Worm (Caenorhabditis elegans) whole organism, L1 larva: Measurements from ENCODE around the gene mtss-1.
A peak's percentile ranks its signal among the peaks of the same experiment; 100 is the strongest.

Experiments used
- C04F5.9 ChIP-seq: sonication (generic microtip); optimal IDR thresholded peaks from 2 replicates; lab custom pipeline; 2016; ENCODE audit warnings: missing genetic modification characterization, missing compliant biosample characterization
- C34B4.2 ChIP-seq: sonication (generic microtip); optimal IDR thresholded peaks from 2 replicates; lab custom pipeline; 2017; ENCODE audit warnings: mild to moderate bottlenecking, missing genetic modification characterization, missing compliant biosample characterization
- F16B12.6 ChIP-seq: fragments of 150-350 bp; optimal IDR thresholded peaks from 2 replicates; lab custom pipeline; 2014; ENCODE audit warnings: missing biosample characterization, missing genetic modification characterization
- aha-1 ChIP-seq: fragments of 150-350 bp; optimal IDR thresholded peaks from 2 replicates; lab custom pipeline; 2014; ENCODE audit warnings: missing biosample characterization, missing genetic modification characterization
- ama-1 ChIP-seq: fragments of 150-350 bp; optimal IDR thresholded peaks from 2 replicates; lab custom pipeline; 2014
- blmp-1 ChIP-seq: fragments of 150-350 bp; optimal IDR thresholded peaks from 2 replicates; lab custom pipeline; 2014; ENCODE audit warnings: missing biosample characterization, missing genetic modification characterization
- ceh-88 ChIP-seq: fragments of 200-800 bp; sonication (Bioruptor generic); IDR thresholded peaks from 2 replicates; pipeline ENCODE4 v1.3.6; 2022; ENCODE audit warnings: missing genetic modification characterization, missing compliant biosample characterization
- dsc-1 ChIP-seq: sonication (generic microtip); optimal IDR thresholded peaks from 2 replicates; lab custom pipeline; 2016; ENCODE audit warnings: mild to moderate bottlenecking, missing genetic modification characterization, missing compliant biosample characterization
- efl-1 ChIP-seq, 4 experiments: fragments of 150-350 bp; optimal IDR thresholded peaks in 3 of 4; peaks in 1 of 4; 1 replicate in 1 of 4; 2 replicates in 3 of 4; lab custom pipeline; 2014; ENCODE audit warnings: missing biosample characterization in 2 of 4, missing genetic modification characterization in 2 of 4, missing genetic modification reagents in 2 of 4
- elt-2 ChIP-seq: sonication (generic microtip); optimal IDR thresholded peaks from 2 replicates; lab custom pipeline; 2016; ENCODE audit warnings: missing genetic modification characterization, mild to moderate bottlenecking, inconsistent platforms, missing compliant biosample characterization, missing genetic modification reagents
- elt-3 ChIP-seq, 6 experiments: fragments of 150-350 bp in 1 of 6; sonication (generic microtip); optimal IDR thresholded peaks; 2 replicates each; lab custom pipeline; 2017 to 2018; ENCODE audit warnings: missing biosample characterization in 6 of 6, missing genetic modification characterization in 6 of 6, inconsistent platforms in 1 of 6
- ets-5 ChIP-seq: fragments of 200-800 bp; sonication (Bioruptor generic); IDR thresholded peaks from 2 replicates; pipeline ENCODE4 v1.3.6; 2022; ENCODE audit warnings: missing genetic modification characterization, missing compliant biosample characterization
- fkh-4 ChIP-seq: sonication (generic microtip); optimal IDR thresholded peaks from 2 replicates; lab custom pipeline; 2016; ENCODE audit warnings: missing compliant biosample characterization, missing genetic modification characterization, borderline replicate concordance
- fkh-8 ChIP-seq: sonication (generic microtip); optimal IDR thresholded peaks from 2 replicates; lab custom pipeline; 2016; ENCODE audit warnings: mild to moderate bottlenecking, missing genetic modification characterization, missing compliant biosample characterization
- hlh-4 ChIP-seq: sonication (generic microtip); optimal IDR thresholded peaks from 2 replicates; lab custom pipeline; 2016; ENCODE audit warnings: mild to moderate bottlenecking, missing genetic modification characterization, missing compliant biosample characterization
- isw-1 ChIP-seq: fragments of 200-800 bp; sonication (Bioruptor generic); IDR thresholded peaks from 2 replicates; pipeline ENCODE4 v1.3.6; 2022; ENCODE audit warnings: missing genetic modification characterization, missing compliant biosample characterization
- jun-1 ChIP-seq: fragments of 150-350 bp; optimal IDR thresholded peaks from 2 replicates; lab custom pipeline; 2014; ENCODE audit warnings: missing biosample characterization, missing genetic modification reagents, missing genetic modification characterization
- lin-14 ChIP-seq: fragments of 200-800 bp; sonication (Bioruptor generic); optimal IDR thresholded peaks from 2 replicates; lab custom pipeline; 2018; ENCODE audit warnings: mild to moderate bottlenecking, missing genetic modification characterization, moderate library complexity, missing compliant biosample characterization
- lin-15B ChIP-seq: fragments of 150-350 bp; sonication (generic microtip); optimal IDR thresholded peaks from 3 replicates; lab custom pipeline; 2014; ENCODE audit warnings: missing biosample characterization, missing genetic modification characterization
- lin-35 ChIP-seq, 2 experiments: fragments of 150-350 bp; optimal IDR thresholded peaks; 2 replicates each; lab custom pipeline; 2014; ENCODE audit warnings: missing biosample characterization in 2 of 2, missing genetic modification characterization in 2 of 2, missing genetic modification reagents in 2 of 2
- lin-39 ChIP-seq: fragments of 150-350 bp; optimal IDR thresholded peaks from 2 replicates; lab custom pipeline; 2014; ENCODE audit warnings: missing biosample characterization, missing genetic modification reagents, missing genetic modification characterization
- mab-9 ChIP-seq: fragments of 200-800 bp; sonication (Bioruptor generic); IDR thresholded peaks from 2 replicates; pipeline ENCODE4 v1.3.6; 2022; ENCODE audit warnings: missing genetic modification reagents, missing genetic modification characterization, missing compliant biosample characterization
- mep-1 ChIP-seq: fragments of 150-350 bp; optimal IDR thresholded peaks from 2 replicates; lab custom pipeline; 2014; ENCODE audit warnings: missing biosample characterization, missing genetic modification characterization
- nhr-11 ChIP-seq: fragments of 150-350 bp; optimal IDR thresholded peaks from 2 replicates; lab custom pipeline; 2014; ENCODE audit warnings: missing biosample characterization, missing genetic modification characterization
- nhr-19 ChIP-seq: fragments of 200-800 bp; sonication (Bioruptor generic); conservative IDR thresholded peaks from 2 replicates; pipeline ENCODE4 v1.3.6; 2022; ENCODE audit warnings: missing genetic modification characterization, missing compliant biosample characterization
- nhr-237 ChIP-seq: fragments of 150-350 bp; optimal IDR thresholded peaks from 2 replicates; lab custom pipeline; 2014; ENCODE audit warnings: missing biosample characterization, missing genetic modification characterization
- nhr-47 ChIP-seq: sonication (generic microtip); optimal IDR thresholded peaks from 2 replicates; lab custom pipeline; 2016; ENCODE audit warnings: mild to moderate bottlenecking, missing genetic modification characterization, moderate library complexity, missing compliant biosample characterization
- nhr-71 ChIP-seq: sonication (generic microtip); optimal IDR thresholded peaks from 2 replicates; lab custom pipeline; 2016; ENCODE audit warnings: mild to moderate bottlenecking, missing genetic modification characterization, moderate library complexity, missing compliant biosample characterization
- nhr-84 ChIP-seq: sonication (generic microtip); optimal IDR thresholded peaks from 2 replicates; lab custom pipeline; 2017; ENCODE audit warnings: missing biosample characterization, missing genetic modification characterization
- pag-3 ChIP-seq: sonication (generic microtip); optimal IDR thresholded peaks from 2 replicates; lab custom pipeline; 2017; ENCODE audit warnings: missing genetic modification characterization, mild to moderate bottlenecking, missing compliant biosample characterization, antibody characterized with exemption, borderline replicate concordance; ENCODE audit not compliant: insufficient read depth
- pax-3 ChIP-seq: fragments of 200-800 bp; sonication (Bioruptor generic); optimal IDR thresholded peaks from 2 replicates; lab custom pipeline; 2018; ENCODE audit warnings: mild to moderate bottlenecking, missing genetic modification characterization, moderate library complexity, missing compliant biosample characterization
- pqm-1 ChIP-seq: sonication (generic microtip); optimal IDR thresholded peaks from 3 replicates; lab custom pipeline; 2017; ENCODE audit warnings: missing biosample characterization, missing genetic modification characterization
- skn-1 ChIP-seq: fragments of 150-350 bp; optimal IDR thresholded peaks from 2 replicates; lab custom pipeline; 2014; ENCODE audit warnings: missing biosample characterization, missing genetic modification characterization
- snpc-4 ChIP-seq: fragments of 150-350 bp; optimal IDR thresholded peaks from 2 replicates; lab custom pipeline; 2014; ENCODE audit warnings: missing biosample characterization, missing genetic modification characterization
- sptf-1 ChIP-seq: fragments of 150-350 bp; optimal IDR thresholded peaks from 2 replicates; lab custom pipeline; 2014; ENCODE audit warnings: missing biosample characterization, missing genetic modification characterization
- swsn-7 ChIP-seq: sonication (generic microtip); optimal IDR thresholded peaks from 2 replicates; lab custom pipeline; 2016; ENCODE audit warnings: missing genetic modification characterization, missing compliant biosample characterization
- unc-30 ChIP-seq: sonication (generic microtip); optimal IDR thresholded peaks from 2 replicates; lab custom pipeline; 2017; ENCODE audit warnings: missing biosample characterization, missing genetic modification characterization
- unc-62 ChIP-seq: fragments of 150-350 bp; optimal IDR thresholded peaks from 2 replicates; lab custom pipeline; 2014; ENCODE audit warnings: missing biosample characterization, missing genetic modification reagents, missing genetic modification characterization
- unc-86 ChIP-seq: sonication (generic microtip); optimal IDR thresholded peaks from 2 replicates; lab custom pipeline; 2016; ENCODE audit warnings: missing genetic modification characterization, missing compliant biosample characterization
- unc-98 ChIP-seq: fragments of 200-800 bp; sonication (Bioruptor generic); IDR thresholded peaks from 2 replicates; pipeline ENCODE4 v1.3.6; 2022; ENCODE audit warnings: missing genetic modification characterization, missing compliant biosample characterization
- vab-15 ChIP-seq: sonication (generic microtip); optimal IDR thresholded peaks from 2 replicates; lab custom pipeline; 2017; ENCODE audit warnings: missing genotype, mild to moderate bottlenecking, missing genetic modification characterization, missing compliant biosample characterization
- xbp-1 ChIP-seq: sonication (generic microtip); optimal IDR thresholded peaks from 2 replicates; lab custom pipeline; 2016; ENCODE audit warnings: missing genetic modification characterization, missing compliant biosample characterization
- zag-1 ChIP-seq: fragments of 150-350 bp; optimal IDR thresholded peaks from 2 replicates; lab custom pipeline; 2014; ENCODE audit warnings: missing biosample characterization, missing genetic modification characterization
- zip-4 ChIP-seq: fragments of 200-800 bp; sonication (Bioruptor generic); optimal IDR thresholded peaks from 2 replicates; lab custom pipeline; 2018; ENCODE audit warnings: mild to moderate bottlenecking, missing genetic modification characterization, moderate library complexity, missing compliant biosample characterization

Gene mtss-1

ce11 chrIII:8771851-8772250 is 3.7 kb downstream of the mtss-1 start, which contains the start of gene K02D10.3:
K02D10.3 (minus strand) TSS chrIII:8771951.
- no peak for TF ChIP-seq lin-15B (tag; lab: Kevin White, UChicago)
- TF ChIP-seq C34B4.2 (tag; lab: Kevin White, UChicago), result no peak
- TF ChIP-seq sptf-1 (tag; lab: Kevin White, UChicago), result no peak
- no peak for TF ChIP-seq elt-3 (tag; optimal IDR thresholded peaks at IDR 0.05; lab: Kevin White, UChicago)
- TF ChIP-seq lin-35 (GFP tag; optimal IDR thresholded peaks at IDR 0.05; lab: Kevin White, UChicago), result no peak
- TF ChIP-seq mep-1 (tag; lab: Kevin White, UChicago), result no peak
- no peak for TF ChIP-seq zag-1 (tag; lab: Kevin White, UChicago)
- TF ChIP-seq ceh-88 (GFP tag; lab: Robert Waterston, UW), result no peak
- TF ChIP-seq snpc-4, result no peak
- TF ChIP-seq unc-62 (GFP tag; lab: Kevin White, UChicago), result no peak
- TF ChIP-seq lin-39 (tag; lab: Kevin White, UChicago), result no peak
- no peak for TF ChIP-seq pqm-1 (tag; lab: Kevin White, UChicago)
- no peak for TF ChIP-seq vab-15 (tag; lab: Kevin White, UChicago)

- TF ChIP-seq unc-86 (no peak), nhr-237 (tag; lab: Kevin White, UChicago) (no peak), lin-14 (peak; percentile 55), dsc-1 (tag; lab: Kevin White, UChicago) (peak; percentile 5), fkh-8 (peak; percentile 58), pax-3 (tag; lab: Kevin White, UChicago) (peak; percentile 2), blmp-1 (tag; lab: Kevin White, UChicago) (peak; percentile 84), swsn-7 (no peak), F16B12.6 (tag; lab: Kevin White, UChicago) (no peak), nhr-71 (peak; percentile 29), zip-4 (peak; percentile 30), nhr-84 (tag; lab: Kevin White, UChicago) (no peak), xbp-1 (no peak), efl-1 (optimal IDR thresholded peaks at IDR 0.05; lab: Kevin White, UChicago) (peak in 1 of 2 experiments; percentile 8), efl-1 (GFP tag; optimal IDR thresholded peaks at IDR 0.05 in 1 of 2; lab: Kevin White, UChicago) (no peak), isw-1 (GFP tag; lab: Robert Waterston, UW) (no peak), unc-30 (tag; lab: Kevin White, UChicago) (no peak), ama-1 (lab: Kevin White, UChicago) (no peak), lin-35 (GFP tag; optimal IDR thresholded peaks at IDR 0.05; lab: Kevin White, UChicago) (peak in 1 of 2 experiments; percentile 2)
These were observed 4.4 kb downstream of the mtss-1 start for ce11 chrIII:8772428-8773027.

DNA sequence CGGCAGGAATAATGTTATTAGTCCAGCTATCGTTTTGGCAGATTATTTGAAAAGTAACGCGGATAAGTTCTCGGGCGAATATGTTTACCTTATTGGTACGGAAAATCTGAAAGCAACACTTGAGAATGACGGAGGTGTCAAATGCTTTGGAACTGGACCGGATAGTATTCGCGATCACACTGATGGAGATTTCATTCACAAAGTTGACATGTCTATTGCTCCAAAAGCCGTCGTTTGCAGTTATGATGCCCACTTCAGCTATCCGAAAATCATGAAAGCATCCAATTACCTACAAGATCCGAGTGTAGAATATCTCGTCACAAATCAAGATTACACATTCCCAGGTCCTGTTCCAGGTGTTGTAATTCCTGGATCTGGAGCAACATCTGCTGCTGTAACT is 5.3 kb downstream of the mtss-1 start:
- TF ChIP-seq unc-98 (GFP tag; lab: Robert Waterston, UW), result no peak
- no peak for TF ChIP-seq efl-1 (optimal IDR thresholded peaks at IDR 0.05; lab: Kevin White, UChicago)
- peak in 1 of 2 experiments; percentile 37 for TF ChIP-seq efl-1 (GFP tag; optimal IDR thresholded peaks at IDR 0.05 in 1 of 2; lab: Kevin White, UChicago)

DNA sequence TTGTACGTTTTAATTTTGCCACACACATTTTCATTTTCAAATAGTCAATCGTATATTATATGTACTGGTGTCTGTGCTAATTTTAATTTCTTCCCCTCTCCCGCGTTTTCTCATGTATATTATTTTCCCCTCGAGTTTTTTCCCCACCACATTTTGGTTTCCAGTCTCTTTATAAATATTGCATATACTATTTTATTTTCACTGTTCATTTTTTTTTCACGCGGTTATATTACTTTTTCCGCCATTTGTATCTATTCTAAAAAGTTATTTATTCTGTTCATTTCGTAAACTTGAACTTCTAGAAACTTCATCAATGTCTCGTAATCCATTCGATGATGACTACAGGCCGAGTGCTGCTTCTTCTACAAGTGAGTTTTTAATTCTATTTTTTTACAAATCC is 7.8 kb downstream of the mtss-1 start, which contains the start of gene snap-29:
snap-29 (plus strand) TSS at position 301 of the 400 bp plus-strand sequence.
- no peak for TF ChIP-seq aha-1
- TF ChIP-seq C04F5.9, result no peak
- no peak for TF ChIP-seq lin-39 (tag; lab: Kevin White, UChicago)
- TF ChIP-seq elt-2 (tag; lab: Kevin White, UChicago), result no peak
- TF ChIP-seq jun-1 (tag; lab: Kevin White, UChicago), result no peak
- no peak for TF ChIP-seq skn-1 (tag; lab: Kevin White, UChicago)
- no peak for TF ChIP-seq pax-3 (tag; lab: Kevin White, UChicago)
- no peak for TF ChIP-seq ets-5 (GFP tag; lab: Robert Waterston, UW)
- TF ChIP-seq hlh-4, result no peak
- no peak for TF ChIP-seq nhr-19 (GFP tag; lab: Robert Waterston, UW)
- TF ChIP-seq mab-9 (GFP tag; lab: Robert Waterston, UW), result no peak
- no peak for TF ChIP-seq fkh-4
- no peak for TF ChIP-seq nhr-47
- no peak for TF ChIP-seq swsn-7
- TF ChIP-seq pag-3 (tag; lab: Kevin White, UChicago), result no peak
- no peak for TF ChIP-seq nhr-11 (tag; lab: Kevin White, UChicago)
